Fruit fly (Drosophila melanogaster): ENCODE results near the gene CG46320.

CG46320 gene

dm6 chr3L:5662071-5662470 is 1.9 kb upstream of the CG46320 start, which contains the start of gene Sse (continued):
- TF ChIP-seq CG33213 (GFP tag; optimal IDR thresholded peaks at IDR 0.05), result peak; percentile 3
- no peak for TF ChIP-seq gcm (GFP tag; optimal IDR thresholded peaks at IDR 0.05)
- TF ChIP-seq ara (GFP tag; IDR thresholded peaks at IDR 0.05), result no peak
- peak; percentile 40 for TF ChIP-seq CG7987 (GFP tag; optimal IDR thresholded peaks at IDR 0.05)
- no peak for TF ChIP-seq p53 (GFP tag; optimal IDR thresholded peaks at IDR 0.05)
- TF ChIP-seq CG1792 (GFP tag; optimal IDR thresholded peaks at IDR 0.05), result no peak
- no peak for TF ChIP-seq CG7786 (GFP tag; optimal IDR thresholded peaks at IDR 0.05)
- TF ChIP-seq CG9876 (GFP tag; optimal IDR thresholded peaks at IDR 0.05), result no peak
- TF ChIP-seq Dref (GFP tag; IDR thresholded peaks at IDR 0.05), result peak; percentile 85
- TF ChIP-seq bbx (GFP tag; IDR thresholded peaks at IDR 0.05; ENCODE audit: partially characterized antibody), result peak; percentile 94
- TF ChIP-seq zen (tag; optimal IDR thresholded peaks at IDR 0.05), result peak; percentile 63
- peak; percentile 96 for TF ChIP-seq CG10267 (tag; optimal IDR thresholded peaks at IDR 0.05)
- TF ChIP-seq Camta (GFP tag; optimal IDR thresholded peaks at IDR 0.05), result no peak
- TF ChIP-seq Med (GFP tag), result peak; percentile 65
- TF ChIP-seq bcd (GFP tag; optimal IDR thresholded peaks at IDR 0.05), result no peak
- TF ChIP-seq CG2202 (tag; optimal IDR thresholded peaks at IDR 0.05), result no peak
- no peak for TF ChIP-seq CG7357 (GFP tag; IDR thresholded peaks at IDR 0.05)
- TF ChIP-seq HLH4C (GFP tag; IDR thresholded peaks at IDR 0.05; ENCODE audit: partially characterized antibody), result peak; percentile 82
- TF ChIP-seq CG42726 (GFP tag; IDR thresholded peaks at IDR 0.05; ENCODE audit: partially characterized antibody), result peak; percentile 87
- peak; percentile 58 for TF ChIP-seq ato (GFP tag; IDR thresholded peaks at IDR 0.05; ENCODE audit: partially characterized antibody)
- peak; percentile 68 for TF ChIP-seq hbn (GFP tag; IDR thresholded peaks at IDR 0.05; ENCODE audit: partially characterized antibody)
- TF ChIP-seq Rx (GFP tag; IDR thresholded peaks at IDR 0.05), result no peak
- no peak for TF ChIP-seq chm (GFP tag; IDR thresholded peaks at IDR 0.05)
- TF ChIP-seq mam (GFP tag; optimal IDR thresholded peaks at IDR 0.05), result peak; percentile 36
- TF ChIP-seq CG4854 (GFP tag; optimal IDR thresholded peaks at IDR 0.05), result peak; percentile 47
- TF ChIP-seq ab (GFP tag; optimal IDR thresholded peaks at IDR 0.05), result no peak
- TF ChIP-seq Spps (tag; optimal IDR thresholded peaks at IDR 0.05), result no peak
- no peak for TF ChIP-seq bsh (GFP tag; optimal IDR thresholded peaks at IDR 0.05)
- TF ChIP-seq repo (GFP tag; optimal IDR thresholded peaks at IDR 0.05), result no peak
- peak; percentile 34 for TF ChIP-seq CG14710 (tag; optimal IDR thresholded peaks at IDR 0.05)
- no peak for TF ChIP-seq chn (GFP tag; optimal IDR thresholded peaks at IDR 0.05)
- TF ChIP-seq Six4 (GFP tag; optimal IDR thresholded peaks at IDR 0.05), result no peak
- peak; percentile 70 for TF ChIP-seq CG34224 (GFP tag; IDR thresholded peaks at IDR 0.05; ENCODE audit: partially characterized antibody)
- TF ChIP-seq Ets65A (GFP tag), result peak; percentile 95
- TF ChIP-seq esg (GFP tag; conservative IDR thresholded peaks at IDR 0.05), result no peak
- TF ChIP-seq CG33557 (GFP tag; optimal IDR thresholded peaks at IDR 0.05), result no peak
- TF ChIP-seq tup (GFP tag; optimal IDR thresholded peaks at IDR 0.05), result no peak
- peak; percentile 89 for TF ChIP-seq amos (GFP tag; IDR thresholded peaks at IDR 0.05; ENCODE audit: partially characterized antibody)
- TF ChIP-seq slbo (GFP tag; IDR thresholded peaks at IDR 0.05), result peak; percentile 20; the same call in 1 of the 2 replicates
- no peak for TF ChIP-seq Hmr (GFP tag; optimal IDR thresholded peaks at IDR 0.05)
- TF ChIP-seq ranshi (GFP tag; IDR thresholded peaks at IDR 0.05), result no peak
- no peak for TF ChIP-seq HLH54F (GFP tag; optimal IDR thresholded peaks at IDR 0.05)
- TF ChIP-seq ems (GFP tag; optimal IDR thresholded peaks at IDR 0.05), result no peak
- no peak for TF ChIP-seq hkb (optimal IDR thresholded peaks at IDR 0.05)
- TF ChIP-seq hkb (GFP tag; IDR thresholded peaks at IDR 0.05), result no peak
- no peak for TF ChIP-seq vvl (GFP tag; IDR thresholded peaks at IDR 0.05)
- TF ChIP-seq CHES-1-like (GFP tag; optimal IDR thresholded peaks at IDR 0.05), result no peak
- TF ChIP-seq Dp (GFP tag; optimal IDR thresholded peaks at IDR 0.05), result peak; percentile 93
- TF ChIP-seq CG10209 (GFP tag; optimal IDR thresholded peaks at IDR 0.05), result no peak
- no peak for TF ChIP-seq Poxn (GFP tag; IDR thresholded peaks at IDR 0.05)
- no peak for TF ChIP-seq tap (tag; optimal IDR thresholded peaks at IDR 0.05)
- no peak for TF ChIP-seq ci (GFP tag; IDR thresholded peaks at IDR 0.05)
